Fruit fly (Drosophila melanogaster) whole organism, adult: ENCODE results near the gene CG15629.

Experiments
- CG12768 ChIP-seq: fragments of 200-800 bp; sonication (Bioruptor generic); optimal IDR thresholded peaks from 2 replicates; lab custom pipeline; 2017; ENCODE audit warnings: missing biosample characterization, missing genetic modification characterization, mild to moderate bottlenecking, moderate library complexity, missing genetic modification reagents
- CG7045 ChIP-seq: fragments of 200-800 bp; sonication (Bioruptor generic); optimal IDR thresholded peaks from 2 replicates; lab custom pipeline; 2017; ENCODE audit warnings: missing biosample characterization, mild to moderate bottlenecking, missing genetic modification characterization
- Clk ChIP-seq: fragments of 200-800 bp; sonication (Bioruptor generic); optimal IDR thresholded peaks from 2 replicates; lab custom pipeline; 2017; ENCODE audit warnings: missing biosample characterization, missing genetic modification characterization
- kay ChIP-seq: fragments of 200-800 bp; sonication (Bioruptor generic); peaks from one replicate; lab custom pipeline; 2016; ENCODE audit warnings: missing biosample characterization, missing genetic modification characterization, borderline replicate concordance

DNA sequence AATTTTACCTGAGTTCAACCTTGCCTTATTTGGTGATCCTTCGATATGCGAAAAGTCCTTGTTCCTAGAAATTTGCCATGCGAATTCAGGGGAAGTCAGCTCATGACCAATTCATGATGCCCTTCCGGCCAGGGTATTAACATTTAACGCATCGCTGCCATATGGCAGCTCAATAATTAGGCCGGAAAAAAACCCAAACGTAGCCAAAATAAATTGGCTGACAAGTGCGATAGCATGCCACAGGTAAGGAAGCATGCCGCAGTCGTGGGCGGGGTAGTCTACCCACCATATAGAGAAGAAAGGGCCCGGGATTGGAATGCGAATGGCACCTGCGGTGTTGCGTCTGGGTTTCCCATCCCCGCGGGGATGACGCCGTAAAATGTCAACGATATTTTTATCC lies 11.0 kb downstream of the CG15629 start:
- TF ChIP-seq kay (GFP tag; lab: Kevin White, UChicago) (no peak), CG12768 (GFP tag; lab: Kevin White, UChicago) (no peak), CG7045 (GFP tag; lab: Kevin White, UChicago) (no peak), Clk (GFP tag; lab: Kevin White, UChicago) (no peak)
